Fruit fly (Drosophila melanogaster) whole organism, prepupa: Measurements from ENCODE around the gene Drsl5.

ENCODE experiments used
- Blimp-1 ChIP-seq: fragments of 200-800 bp; sonication (Bioruptor generic); optimal IDR thresholded peaks from 3 replicates; lab custom pipeline; 2017; ENCODE audit warnings: missing biosample characterization, missing genetic modification characterization, mild to moderate bottlenecking, moderate library complexity, missing genetic modification reagents
- CG10631 ChIP-seq: fragments of 200-800 bp; sonication (Bioruptor generic); optimal IDR thresholded peaks from 2 replicates; lab custom pipeline; 2016; ENCODE audit warnings: missing biosample characterization, missing genetic modification characterization
- CG10669 ChIP-seq: fragments of 200-800 bp; sonication (Bioruptor generic); optimal IDR thresholded peaks from 3 replicates; lab custom pipeline; 2018; ENCODE audit warnings: missing biosample characterization, mild to moderate bottlenecking, missing genetic modification characterization, moderate library complexity
- CG15336 ChIP-seq: fragments of 200-800 bp; sonication (Bioruptor generic); IDR thresholded peaks from 2 replicates; pipeline ENCODE4 v1.3.6; 2022; ENCODE audit warnings: missing biosample characterization, missing genetic modification characterization
- CG3032 ChIP-seq: fragments of 200-800 bp; optimal IDR thresholded peaks from 2 replicates; lab custom pipeline; 2019; ENCODE audit warnings: missing biosample characterization, mild to moderate bottlenecking, missing genetic modification characterization, moderate library complexity
- CG32006 ChIP-seq: fragments of 200-800 bp; sonication (Bioruptor generic); optimal IDR thresholded peaks from 3 replicates; lab custom pipeline; 2017; ENCODE audit warnings: missing biosample characterization, mild to moderate bottlenecking, missing genetic modification characterization
- CG34406 ChIP-seq: fragments of 200-800 bp; sonication (Bioruptor generic); optimal IDR thresholded peaks from 3 replicates; lab custom pipeline; 2016; ENCODE audit warnings: missing biosample characterization, missing genetic modification characterization
- CG4318 ChIP-seq: fragments of 200-800 bp; sonication (Bioruptor generic); optimal IDR thresholded peaks from 3 replicates; lab custom pipeline; 2017; ENCODE audit warnings: missing biosample characterization, mild to moderate bottlenecking, missing genetic modification characterization
- CG6276 ChIP-seq: fragments of 200-800 bp; sonication (Bioruptor generic); optimal IDR thresholded peaks from 2 replicates; lab custom pipeline; 2017; ENCODE audit warnings: missing biosample characterization, mild to moderate bottlenecking, missing genetic modification characterization
- CG6854 ChIP-seq: fragments of 200-800 bp; sonication (Bioruptor generic); optimal IDR thresholded peaks from 2 replicates; lab custom pipeline; 2017; ENCODE audit warnings: missing biosample characterization, mild to moderate bottlenecking, missing genetic modification characterization
- CG7368 ChIP-seq: fragments of 200-800 bp; sonication (Bioruptor generic); optimal IDR thresholded peaks from 3 replicates; lab custom pipeline; 2016; ENCODE audit warnings: missing biosample characterization, missing genetic modification characterization
- CG8319 ChIP-seq: fragments of 200-800 bp; sonication (Bioruptor generic); optimal IDR thresholded peaks from 3 replicates; lab custom pipeline; 2016; ENCODE audit warnings: missing biosample characterization, missing genetic modification characterization
- CG9139 ChIP-seq: fragments of 200-800 bp; sonication (Bioruptor generic); optimal IDR thresholded peaks from 3 replicates; lab custom pipeline; 2017; ENCODE audit warnings: missing biosample characterization, mild to moderate bottlenecking, missing genetic modification characterization
- Eip75B ChIP-seq: fragments of 200-800 bp; sonication (Bioruptor generic); optimal IDR thresholded peaks from 3 replicates; lab custom pipeline; 2016; ENCODE audit warnings: missing biosample characterization, missing genetic modification characterization
- Eip78C ChIP-seq: fragments of 200-800 bp; sonication (Bioruptor generic); peaks from one replicate; lab custom pipeline; 2016; ENCODE audit warnings: missing biosample characterization, missing genetic modification characterization
- Eip93F ChIP-seq: fragments of 200-800 bp; sonication (Bioruptor generic); optimal IDR thresholded peaks from 2 replicates; lab custom pipeline; 2016; ENCODE audit warnings: missing biosample characterization, mild to moderate bottlenecking, missing genetic modification characterization
- Ets96B ChIP-seq: fragments of 200-800 bp; optimal IDR thresholded peaks from 2 replicates; lab custom pipeline; 2019; ENCODE audit warnings: missing biosample characterization, mild to moderate bottlenecking, missing genetic modification characterization, moderate library complexity
- Hr38 ChIP-seq: sonication (Bioruptor generic); optimal IDR thresholded peaks from 2 replicates; lab custom pipeline; 2016; ENCODE audit warnings: missing biosample characterization, missing genetic modification characterization
- Hr4 ChIP-seq: fragments of 200-800 bp; sonication (Bioruptor generic); optimal IDR thresholded peaks from 3 replicates; lab custom pipeline; 2016; ENCODE audit warnings: missing biosample characterization, missing genetic modification characterization
- Lpt ChIP-seq: fragments of 200-800 bp; sonication (Bioruptor generic); optimal IDR thresholded peaks from 3 replicates; lab custom pipeline; 2016; ENCODE audit warnings: missing biosample characterization, missing genetic modification characterization
- Met ChIP-seq: fragments of 200-800 bp; sonication (Bioruptor generic); optimal IDR thresholded peaks from 3 replicates; lab custom pipeline; 2016; ENCODE audit warnings: missing biosample characterization, missing genetic modification characterization
- Smox ChIP-seq: fragments of 200-800 bp; sonication (Bioruptor generic); optimal IDR thresholded peaks from 3 replicates; lab custom pipeline; 2016; ENCODE audit warnings: missing biosample characterization, missing genetic modification characterization
- Sox14 ChIP-seq: fragments of 200-800 bp; sonication (Bioruptor generic); optimal IDR thresholded peaks from 3 replicates; lab custom pipeline; 2016; ENCODE audit warnings: missing biosample characterization, missing genetic modification characterization
- Sox15 ChIP-seq: fragments of 200-800 bp; sonication (Bioruptor generic); optimal IDR thresholded peaks from 3 replicates; lab custom pipeline; 2016; ENCODE audit warnings: missing biosample characterization, missing genetic modification characterization
- acj6 ChIP-seq: fragments of 200-800 bp; sonication (Bioruptor generic); optimal IDR thresholded peaks from 3 replicates; lab custom pipeline; 2016; ENCODE audit warnings: missing biosample characterization, missing genetic modification characterization
- cyc ChIP-seq: fragments of 200-800 bp; sonication (Bioruptor generic); optimal IDR thresholded peaks from 3 replicates; lab custom pipeline; 2016; ENCODE audit warnings: missing biosample characterization, missing genetic modification characterization
- dac ChIP-seq: fragments of 200-800 bp; sonication (Bioruptor generic); optimal IDR thresholded peaks from 2 replicates; lab custom pipeline; 2017; ENCODE audit warnings: missing biosample characterization, mild to moderate bottlenecking, missing genetic modification characterization
- dsx ChIP-seq: fragments of 200-800 bp; optimal IDR thresholded peaks from 3 replicates; lab custom pipeline; 2019; ENCODE audit warnings: missing biosample characterization, mild to moderate bottlenecking, missing genetic modification characterization, moderate library complexity; ENCODE audit not compliant: poor library complexity, severe bottlenecking
- eg ChIP-seq: fragments of 200-800 bp; sonication (Bioruptor generic); IDR thresholded peaks from 3 replicates; pipeline ENCODE4 v1.3.6; 2022; ENCODE audit warnings: missing biosample characterization, missing genetic modification characterization
- fd85E ChIP-seq: fragments of 200-800 bp; sonication (Bioruptor generic); optimal IDR thresholded peaks from 3 replicates; lab custom pipeline; 2016; ENCODE audit warnings: missing biosample characterization, missing genetic modification characterization
- fkh ChIP-seq: fragments of 200-800 bp; sonication (Bioruptor generic); optimal IDR thresholded peaks from 3 replicates; lab custom pipeline; 2017; ENCODE audit warnings: missing biosample characterization, mild to moderate bottlenecking, missing genetic modification characterization, moderate library complexity
- lz ChIP-seq: fragments of 200-800 bp; sonication (Bioruptor generic); optimal IDR thresholded peaks from 3 replicates; lab custom pipeline; 2016; ENCODE audit warnings: missing biosample characterization, missing genetic modification characterization
- ss ChIP-seq, 2 experiments: fragments of 200-800 bp; sonication (Bioruptor generic); optimal IDR thresholded peaks; 2 replicates in 1 of 2; 3 replicates in 1 of 2; lab custom pipeline; 2017 to 2018; ENCODE audit warnings: mild to moderate bottlenecking in 2 of 2, missing biosample characterization in 2 of 2, missing genetic modification characterization in 2 of 2, moderate library complexity in 1 of 2
- svp ChIP-seq: fragments of 200-800 bp; sonication (Bioruptor generic); peaks from one replicate; lab custom pipeline; 2016; ENCODE audit warnings: missing biosample characterization, missing genetic modification characterization
- topi ChIP-seq: fragments of 200-800 bp; sonication (Bioruptor generic); optimal IDR thresholded peaks from 3 replicates; lab custom pipeline; 2016; ENCODE audit warnings: missing biosample characterization, missing genetic modification characterization

The Drsl5 gene

DNA sequence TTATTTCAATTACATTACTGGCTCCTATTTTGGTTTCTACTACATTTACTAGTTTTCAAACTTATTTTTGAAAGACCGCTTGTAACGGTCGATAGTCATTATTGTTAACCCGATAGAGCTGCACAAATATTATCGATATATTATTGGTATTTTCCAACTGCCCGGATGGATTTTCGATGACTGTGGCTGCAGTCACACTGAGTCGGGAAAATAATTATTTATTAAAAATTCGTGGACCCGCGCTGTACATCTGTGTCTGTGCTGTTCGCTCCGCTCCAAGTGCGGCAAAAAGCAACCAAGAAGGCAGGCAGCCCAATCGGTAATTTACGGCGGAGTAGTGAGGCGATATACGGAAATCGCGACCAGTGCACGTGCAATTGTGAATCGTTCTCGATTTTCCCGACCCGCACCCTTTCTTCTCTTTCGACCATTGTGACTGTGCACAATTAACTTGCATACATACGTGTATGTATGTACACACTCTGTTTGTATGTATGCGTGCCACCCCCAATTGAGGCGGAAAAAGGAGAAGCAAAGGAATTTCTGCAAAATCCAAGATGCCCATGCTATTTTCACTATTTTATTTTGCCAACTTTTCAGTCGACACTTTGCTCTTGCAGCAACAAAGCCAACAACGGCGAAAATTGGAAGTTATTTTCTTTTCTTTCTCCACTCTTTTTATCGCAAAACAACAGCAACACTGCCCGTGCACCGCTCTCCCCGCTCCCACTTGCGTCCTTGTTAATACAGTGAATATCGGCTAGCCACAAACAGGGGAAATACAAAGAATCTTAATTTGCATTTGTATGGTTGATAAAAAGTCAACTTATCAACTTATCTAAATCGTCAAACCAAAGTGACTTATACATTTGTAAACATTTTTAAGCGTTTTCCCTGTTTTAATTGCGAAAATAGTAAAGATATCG lies 12.8 kb upstream of the Drsl5 start, which contains the start of gene ZnT63C (continued):
- TF ChIP-seq Met = peak; percentile 46
- no peak for TF ChIP-seq Eip93F (GFP tag; lab: Kevin White, UChicago)
- TF ChIP-seq CG6854 (GFP tag; lab: Kevin White, UChicago) = peak; percentile 52
- TF ChIP-seq lz = peak; percentile 39
- no peak for TF ChIP-seq Sox15 (GFP tag; lab: Kevin White, UChicago)
- no peak for TF ChIP-seq dsx
- TF ChIP-seq eg (GFP tag; lab: Robert Waterston, UW) = peak; percentile 46; the same call in 2 of the 3 replicates
- peak; percentile 31 for TF ChIP-seq cyc
- peak; percentile 49 for TF ChIP-seq Ets96B (tag; lab: Kevin White, UChicago)
- TF ChIP-seq ss (GFP tag; optimal IDR thresholded peaks at IDR 0.05; lab: Kevin White, UChicago) = peak; percentile 57 to 58
- peak; percentile 69 for TF ChIP-seq Eip78C (GFP tag; lab: Kevin White, UChicago)
- TF ChIP-seq CG4318 = no peak
- no peak for TF ChIP-seq CG8319 (GFP tag; lab: Kevin White, UChicago)
- no peak for TF ChIP-seq Lpt (GFP tag; lab: Kevin White, UChicago)
- TF ChIP-seq CG9139 = no peak
- TF ChIP-seq topi (GFP tag; lab: Kevin White, UChicago) = peak; percentile 15
- TF ChIP-seq CG10631 (GFP tag; lab: Kevin White, UChicago) = no peak
- no peak for TF ChIP-seq Blimp-1 (GFP tag; lab: Kevin White, UChicago)
- TF ChIP-seq Eip75B (GFP tag; lab: Kevin White, UChicago) = peak; percentile 35
- TF ChIP-seq svp (GFP tag; lab: Kevin White, UChicago) = peak; percentile 65
- peak; percentile 64 for TF ChIP-seq CG10669 (GFP tag; lab: Kevin White, UChicago)
- TF ChIP-seq, all 60 proteins: peak for 38

DNA sequence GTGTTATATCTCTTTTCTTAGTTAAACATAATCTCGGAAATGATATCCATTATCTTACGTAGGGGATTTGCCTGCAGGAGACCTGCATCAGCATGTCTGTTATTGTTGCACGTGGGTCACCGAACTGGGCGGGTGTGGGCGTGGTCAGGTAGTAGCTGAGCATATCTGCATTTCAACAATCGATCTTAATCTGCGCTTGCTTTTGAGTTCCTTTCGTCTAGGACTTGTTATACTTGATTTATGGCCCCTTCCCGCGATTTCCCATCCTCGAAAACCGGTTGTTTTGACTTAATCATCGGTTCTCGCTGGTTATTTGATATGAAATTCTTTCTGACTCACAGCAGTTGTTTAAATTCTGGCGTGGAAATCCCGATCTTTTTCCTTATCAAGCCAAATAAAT lies 11.8 kb upstream of the Drsl5 start:
- TF ChIP-seq lz = no peak
- TF ChIP-seq Hr4 (GFP tag; lab: Kevin White, UChicago) = no peak
- TF ChIP-seq CG34406 (GFP tag; lab: Kevin White, UChicago) = no peak
- TF ChIP-seq Smox = no peak
- TF ChIP-seq CG3032 (tag; lab: Kevin White, UChicago) = no peak
- TF ChIP-seq Sox14 (GFP tag; lab: Kevin White, UChicago) = no peak
- no peak for TF ChIP-seq dsx
- TF ChIP-seq topi (GFP tag; lab: Kevin White, UChicago) = no peak
- TF ChIP-seq fkh (GFP tag; lab: Kevin White, UChicago) = no peak
- TF ChIP-seq CG8319 (GFP tag; lab: Kevin White, UChicago) = no peak
- TF ChIP-seq CG32006 (GFP tag; lab: Kevin White, UChicago) = no peak
- TF ChIP-seq Eip78C (GFP tag; lab: Kevin White, UChicago) = no peak
- no peak for TF ChIP-seq dac (GFP tag; lab: Kevin White, UChicago)
- no peak for TF ChIP-seq CG15336 (GFP tag; lab: Robert Waterston, UW)
- TF ChIP-seq acj6 (GFP tag; lab: Kevin White, UChicago) = no peak
- no peak for TF ChIP-seq CG6276

DNA sequence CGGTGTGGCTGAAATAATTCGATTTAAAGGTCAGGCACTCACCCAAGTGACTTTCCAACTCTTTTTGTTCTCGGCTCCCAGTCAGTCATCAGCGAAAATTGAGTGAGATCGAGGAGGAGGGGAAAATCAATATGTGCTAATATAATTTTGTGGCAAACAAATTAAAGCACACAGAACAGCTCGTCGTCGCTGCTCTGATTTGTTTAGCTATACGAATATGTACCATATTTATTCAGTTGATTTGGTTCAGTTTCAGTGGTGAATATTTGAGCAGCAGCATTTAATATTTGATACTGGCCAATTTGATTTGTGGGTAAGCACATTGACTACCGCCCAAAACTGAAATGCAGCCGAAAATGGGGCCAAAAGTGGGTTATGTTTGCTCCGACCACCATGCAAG lies 11.2 kb upstream of the Drsl5 start:
- TF ChIP-seq fkh (GFP tag; lab: Kevin White, UChicago) (peak; percentile 84), dac (GFP tag; lab: Kevin White, UChicago) (no peak)

DNA sequence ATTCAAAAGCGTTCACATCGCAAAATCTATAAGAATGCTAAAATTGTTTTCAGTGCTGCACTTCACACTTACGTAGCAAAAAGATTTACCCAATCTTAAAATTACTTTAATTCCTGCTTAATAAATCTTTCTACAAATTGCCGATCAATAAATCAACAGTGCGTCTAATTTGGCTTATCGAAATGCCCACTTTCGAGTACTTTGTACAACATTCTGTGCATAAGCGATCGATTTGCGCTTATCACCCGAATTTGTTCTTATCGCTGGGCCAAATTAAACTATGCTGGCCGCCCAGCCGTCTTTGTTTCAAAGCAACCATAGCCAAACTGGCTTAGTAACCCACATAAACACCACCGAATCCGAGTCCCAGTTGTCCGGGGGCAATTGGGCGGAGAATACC lies 10.1 kb upstream of the Drsl5 start:
- TF ChIP-seq Hr38 (GFP tag; lab: Kevin White, UChicago) (no peak), CG7368 (GFP tag; lab: Kevin White, UChicago) (no peak), CG34406 (GFP tag; lab: Kevin White, UChicago) (no peak), fd85E (GFP tag; lab: Kevin White, UChicago) (no peak), CG4318 (no peak)
